Worm (Caenorhabditis elegans) whole organism, young adult: ENCODE results near the gene gstk-1.
A peak's percentile ranks its signal among the peaks of the same experiment; 100 is the strongest.

Experiments used
- B0019.2 ChIP-seq: fragments of 200-800 bp; sonication (Bioruptor generic); conservative IDR thresholded peaks from 2 replicates; pipeline ENCODE4 v1.3.6; 2022; ENCODE audit warnings: missing genetic modification reagents, missing genetic modification characterization, missing compliant biosample characterization
- F23B12.7 ChIP-seq: sonication (generic microtip); optimal IDR thresholded peaks from 2 replicates; lab custom pipeline; 2017; ENCODE audit warnings: missing genetic modification characterization, mild to moderate bottlenecking, missing compliant biosample characterization, antibody characterized with exemption, moderate library complexity; ENCODE audit not compliant: insufficient read depth
- F33H1.4 ChIP-seq: fragments of 200-800 bp; sonication (Bioruptor generic); IDR thresholded peaks from 2 replicates; pipeline ENCODE4 v1.3.6; 2022; ENCODE audit warnings: missing genetic modification reagents, missing genetic modification characterization, missing compliant biosample characterization
- F37B4.10 ChIP-seq: fragments of 200-800 bp; sonication (Bioruptor generic); IDR thresholded peaks from 2 replicates; pipeline ENCODE4 v1.3.6; 2022; ENCODE audit warnings: missing genetic modification characterization, missing compliant biosample characterization
- K12H6.12 ChIP-seq: fragments of 200-800 bp; sonication (Bioruptor generic); optimal IDR thresholded peaks from 2 replicates; lab custom pipeline; 2018; ENCODE audit warnings: mild to moderate bottlenecking, missing genetic modification characterization, missing compliant biosample characterization
- T07F8.4 ChIP-seq: sonication (generic microtip); optimal IDR thresholded peaks from 2 replicates; lab custom pipeline; 2016; ENCODE audit warnings: mild to moderate bottlenecking, missing genetic modification characterization, moderate library complexity, missing compliant biosample characterization
- Y67H2A.10 ChIP-seq: fragments of 200-800 bp; sonication (Bioruptor generic); conservative IDR thresholded peaks from 2 replicates; pipeline ENCODE4 v1.3.6; 2022; ENCODE audit warnings: missing genetic modification reagents, missing genetic modification characterization, missing compliant biosample characterization
- ama-1 ChIP-seq, 3 experiments: fragments of 150-350 bp in 1 of 3; sonication (generic microtip) in 2 of 3; optimal IDR thresholded peaks; 2 replicates each; lab custom pipeline; 2014 to 2018; ENCODE audit warnings: missing biosample characterization in 2 of 3, missing genetic modification characterization in 2 of 3, missing genetic modification reagents in 2 of 3
- athp-1 ChIP-seq: sonication (generic microtip); optimal IDR thresholded peaks from 2 replicates; lab custom pipeline; 2017; ENCODE audit warnings: mild to moderate bottlenecking, missing genetic modification characterization, missing compliant biosample characterization
- attf-5 ChIP-seq: fragments of 200-800 bp; sonication (Bioruptor generic); optimal IDR thresholded peaks from 2 replicates; lab custom pipeline; 2018; ENCODE audit warnings: mild to moderate bottlenecking, missing genetic modification characterization, missing compliant biosample characterization
- bed-1 ChIP-seq: fragments of 200-800 bp; sonication (Bioruptor generic); IDR thresholded peaks from 2 replicates; pipeline ENCODE4 v1.3.6; 2022; ENCODE audit warnings: missing genetic modification reagents, missing genetic modification characterization, missing compliant biosample characterization
- ccch-3 ChIP-seq: fragments of 200-800 bp; sonication (Bioruptor generic); optimal IDR thresholded peaks from 2 replicates; lab custom pipeline; 2018; ENCODE audit warnings: mild to moderate bottlenecking, missing genetic modification characterization, missing compliant biosample characterization
- cebp-2 ChIP-seq: fragments of 200-800 bp; sonication (Bioruptor generic); IDR thresholded peaks from 2 replicates; pipeline ENCODE4 v1.3.6; 2022; ENCODE audit warnings: missing genetic modification characterization, missing compliant biosample characterization
- dpl-1 ChIP-seq: fragments of 150-350 bp; optimal IDR thresholded peaks from 2 replicates; lab custom pipeline; 2014; ENCODE audit warnings: missing biosample characterization, missing genetic modification reagents, missing genetic modification characterization
- efl-1 ChIP-seq: fragments of 150-350 bp; optimal IDR thresholded peaks from 2 replicates; lab custom pipeline; 2014; ENCODE audit warnings: missing biosample characterization, missing genetic modification reagents, missing genetic modification characterization
- fkh-3 ChIP-seq: sonication (generic microtip); optimal IDR thresholded peaks from 2 replicates; lab custom pipeline; 2016; ENCODE audit warnings: mild to moderate bottlenecking, missing genetic modification characterization, missing compliant biosample characterization
- gei-17 ChIP-seq: fragments of 200-800 bp; sonication (Bioruptor generic); optimal IDR thresholded peaks from 2 replicates; lab custom pipeline; 2018; ENCODE audit warnings: mild to moderate bottlenecking, missing genetic modification characterization, missing compliant biosample characterization
- hmg-1.2 ChIP-seq: fragments of 200-800 bp; sonication (Bioruptor generic); IDR thresholded peaks from 2 replicates; pipeline ENCODE4 v1.3.6; 2022; ENCODE audit warnings: missing genetic modification reagents, missing genetic modification characterization, missing compliant biosample characterization
- lin-35 ChIP-seq, 3 experiments: fragments of 150-350 bp in 2 of 3; sonication (generic microtip) in 1 of 3; optimal IDR thresholded peaks; 2 replicates each; lab custom pipeline; 2014 to 2018; ENCODE audit warnings: missing biosample characterization in 3 of 3, missing genetic modification characterization in 3 of 3, missing genetic modification reagents in 3 of 3
- lin-40 ChIP-seq: sonication (generic microtip); optimal IDR thresholded peaks from 2 replicates; lab custom pipeline; 2016; ENCODE audit warnings: missing genetic modification characterization, mild to moderate bottlenecking, missing compliant biosample characterization, missing genotype, missing genetic modification reagents
- lin-54 ChIP-seq: fragments of 200-800 bp; sonication (Bioruptor generic); optimal IDR thresholded peaks from 2 replicates; lab custom pipeline; 2018; ENCODE audit warnings: mild to moderate bottlenecking, missing genetic modification characterization, missing compliant biosample characterization
- lir-1 ChIP-seq: fragments of 200-800 bp; sonication (Bioruptor generic); conservative IDR thresholded peaks from 2 replicates; pipeline ENCODE4 v1.3.6; 2022; ENCODE audit warnings: missing genetic modification reagents, missing genetic modification characterization, missing compliant biosample characterization
- madf-8 ChIP-seq: fragments of 200-800 bp; sonication (Bioruptor generic); conservative IDR thresholded peaks from 2 replicates; pipeline ENCODE4 v1.3.6; 2022; ENCODE audit warnings: missing genetic modification reagents, missing genetic modification characterization, missing compliant biosample characterization
- mcd-1 ChIP-seq: fragments of 200-800 bp; sonication (Bioruptor generic); IDR thresholded peaks from 2 replicates; pipeline ENCODE4 v1.3.6; 2022; ENCODE audit warnings: missing genetic modification reagents, missing genetic modification characterization, missing compliant biosample characterization
- mel-28 ChIP-seq: sonication (generic microtip); optimal IDR thresholded peaks from 2 replicates; lab custom pipeline; 2016; ENCODE audit warnings: borderline replicate concordance, mild to moderate bottlenecking, missing genetic modification characterization, missing compliant biosample characterization
- mxl-1 ChIP-seq: sonication (generic microtip); optimal IDR thresholded peaks from 2 replicates; lab custom pipeline; 2016; ENCODE audit warnings: missing genetic modification characterization, missing compliant biosample characterization
- nhr-27 ChIP-seq: fragments of 200-800 bp; sonication (Bioruptor generic); optimal IDR thresholded peaks from 2 replicates; lab custom pipeline; 2018; ENCODE audit warnings: mild to moderate bottlenecking, missing genetic modification characterization, moderate library complexity, missing compliant biosample characterization
- rpc-1 ChIP-seq, 2 experiments: fragments of 150-350 bp in 1 of 2; sonication (generic microtip) in 1 of 2; optimal IDR thresholded peaks; 2 replicates each; lab custom pipeline; 2014 to 2018; ENCODE audit warnings: missing biosample characterization in 1 of 2, missing genetic modification characterization in 1 of 2, missing genetic modification reagents in 1 of 2, missing genotype in 1 of 2
- sdz-38 ChIP-seq: sonication (generic microtip); optimal IDR thresholded peaks from 2 replicates; lab custom pipeline; 2016; ENCODE audit warnings: missing genotype, missing genetic modification characterization, missing compliant biosample characterization
- snpc-3.4 ChIP-seq: sonication (generic microtip); optimal IDR thresholded peaks from 2 replicates; lab custom pipeline; 2017; ENCODE audit warnings: missing genetic modification characterization, mild to moderate bottlenecking, missing compliant biosample characterization, antibody characterized with exemption, moderate library complexity, missing genotype, missing genetic modification reagents
- snpc-4 ChIP-seq, 5 experiments: fragments of 150-350 bp in 1 of 5; sonication (generic microtip) in 4 of 5; optimal IDR thresholded peaks; 2 replicates each; lab custom pipeline; 2014 to 2018; ENCODE audit warnings: missing genetic modification characterization in 5 of 5, missing biosample characterization in 3 of 5, antibody characterized with exemption in 2 of 5, mild to moderate bottlenecking in 2 of 5, missing compliant biosample characterization in 2 of 5, missing genotype in 2 of 5, moderate library complexity in 2 of 5, missing genetic modification reagents in 1 of 5

Gene gstk-1

DNA sequence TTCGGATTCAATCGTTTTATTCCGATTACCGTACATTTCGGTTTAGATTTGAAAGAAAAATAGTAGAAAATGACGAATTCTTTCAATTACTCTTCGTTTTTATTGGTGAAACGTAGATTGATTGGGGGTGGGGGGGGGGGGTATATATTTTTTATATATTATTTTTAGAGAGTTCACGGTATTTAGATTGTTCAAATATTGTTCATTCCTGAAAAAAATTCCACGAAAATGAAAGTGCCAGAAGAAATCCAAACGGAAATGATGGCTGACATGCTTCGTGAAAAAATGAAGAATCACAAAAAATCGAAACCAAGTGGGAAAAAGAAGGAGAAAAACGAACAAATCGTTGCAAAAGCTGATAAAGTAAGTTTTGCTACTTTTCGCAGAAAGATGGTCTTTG lies 43.9 kb downstream of the gstk-1 start, which contains the start of the genes Y53C12A.8 and Y53C12A.7:
Gene Y53C12A.8, minus strand, starts transcription at position 101 of the 400 bp plus-strand sequence.
Gene Y53C12A.7, plus strand, starts transcription at position 181 of the 400 bp plus-strand sequence.
- TF ChIP-seq nhr-27 (tag; lab: Kevin White, UChicago) (no peak), F37B4.10 (no peak), lin-40 (no peak), attf-5 (GFP tag; lab: Kevin White, UChicago) (no peak), fkh-3 (no peak), cebp-2 (GFP tag; lab: Robert Waterston, UW) (no peak), mxl-1 (no peak), mel-28 (tag; lab: Kevin White, UChicago) (no peak), snpc-4 (GFP tag; optimal IDR thresholded peaks at IDR 0.05; lab: Kevin White, UChicago) (no peak), snpc-4 (tag; optimal IDR thresholded peaks at IDR 0.05; lab: Kevin White, UChicago) (no peak), ccch-3 (GFP tag; lab: Kevin White, UChicago) (no peak), Y67H2A.10 (GFP tag; lab: Robert Waterston, UW) (no peak), K12H6.12 (tag; lab: Kevin White, UChicago) (no peak), lir-1 (GFP tag; lab: Robert Waterston, UW) (no peak)

DNA sequence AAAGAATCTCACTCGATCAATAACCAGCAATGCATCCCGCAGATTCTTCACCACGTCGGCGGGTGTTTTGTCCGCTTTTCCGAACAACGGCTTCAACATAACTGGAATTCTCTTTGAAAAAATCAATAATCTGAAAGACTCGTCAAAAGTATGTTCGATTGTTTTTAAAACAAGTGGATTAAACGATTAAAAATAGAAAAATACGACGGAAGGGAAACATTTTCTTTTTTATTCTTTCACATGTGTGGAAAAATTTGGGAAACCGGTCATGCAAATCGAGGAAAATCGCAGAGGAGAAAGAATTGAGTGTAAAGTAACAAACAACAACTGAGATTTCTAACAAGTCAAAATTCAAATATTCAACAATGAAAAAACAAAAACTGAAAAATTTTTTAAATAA lies 47.1 kb downstream of the gstk-1 start, which contains the start of gene mop-25.2:
Gene mop-25.2, minus strand, starts transcription at position 101 of the 400 bp plus-strand sequence.
- no peak for TF ChIP-seq ama-1 (optimal IDR thresholded peaks at IDR 0.05; lab: Kevin White, UChicago)
- peak in 1 of 2 experiments; percentile 10 for TF ChIP-seq ama-1 (GFP tag; optimal IDR thresholded peaks at IDR 0.05; lab: Kevin White, UChicago)
- TF ChIP-seq mel-28 (tag; lab: Kevin White, UChicago): no peak

DNA sequence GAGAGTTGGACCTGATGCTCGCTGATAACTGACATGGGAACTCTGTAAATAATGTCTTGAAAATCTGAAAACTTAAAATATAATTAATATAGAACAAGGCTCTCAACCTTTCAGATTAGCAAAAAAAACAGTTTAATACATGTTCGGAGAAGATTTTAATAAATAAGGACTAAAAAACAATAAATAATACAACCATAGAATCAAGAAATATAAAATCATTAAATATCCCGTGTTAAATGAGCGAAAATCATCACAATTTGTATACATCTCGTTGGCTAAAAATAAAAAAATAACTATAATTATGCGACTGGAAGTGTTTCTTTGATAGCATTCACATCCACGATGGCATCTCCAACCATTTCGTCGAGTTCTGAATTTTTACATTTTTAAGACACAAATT lies 48.2 kb downstream of the gstk-1 start, which contains the start of gene Y53C12A.10:
Gene Y53C12A.10, minus strand, starts transcription at position 101 of the 400 bp plus-strand sequence.
- TF ChIP-seq rpc-1 (optimal IDR thresholded peaks at IDR 0.05; lab: Kevin White, UChicago) (no peak), rpc-1 (tag; optimal IDR thresholded peaks at IDR 0.05; lab: Kevin White, UChicago) (no peak), efl-1 (GFP tag; lab: Kevin White, UChicago) (no peak), ama-1 (optimal IDR thresholded peaks at IDR 0.05; lab: Kevin White, UChicago) (no peak), ama-1 (GFP tag; optimal IDR thresholded peaks at IDR 0.05; lab: Kevin White, UChicago) (peak in 1 of 2 experiments; percentile 10)

DNA sequence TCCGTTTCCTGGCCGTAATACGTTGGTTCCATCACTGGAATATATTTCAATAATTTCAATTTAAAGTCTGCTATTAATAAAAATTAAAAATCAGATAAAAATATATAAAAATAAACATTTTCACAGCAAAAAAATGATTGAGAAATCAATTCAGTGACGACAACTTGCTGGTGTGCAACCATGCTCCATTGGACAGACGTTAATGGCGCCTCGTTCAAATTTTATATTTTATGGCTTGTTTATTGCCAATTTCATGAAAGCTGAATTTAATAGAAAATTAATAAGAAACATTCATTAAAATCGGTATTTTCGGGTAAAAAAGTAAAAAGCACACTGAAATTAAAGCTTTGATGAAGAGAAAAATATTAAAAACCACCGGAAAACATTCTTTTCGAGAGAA lies 49.7 kb downstream of the gstk-1 start, which contains the start of gene Y53C12A.3:
Gene Y53C12A.3, minus strand, starts transcription at position 34 of the 400 bp plus-strand sequence.
- TF ChIP-seq athp-1 (no peak), efl-1 (GFP tag; lab: Kevin White, UChicago) (peak; percentile 43), F23B12.7 (tag; lab: Kevin White, UChicago) (peak; percentile 32), F33H1.4 (no peak), T07F8.4 (tag; lab: Kevin White, UChicago) (no peak), gei-17 (no peak), mcd-1 (GFP tag; lab: Robert Waterston, UW) (peak; percentile 78), snpc-3.4 (no peak), bed-1 (no peak), dpl-1 (GFP tag; lab: Kevin White, UChicago) (peak; percentile 8), lin-54 (GFP tag; lab: Kevin White, UChicago) (peak; percentile 79), sdz-38 (tag; lab: Kevin White, UChicago) (no peak), madf-8 (GFP tag; lab: Robert Waterston, UW) (no peak), lin-35 (GFP tag; optimal IDR thresholded peaks at IDR 0.05; lab: Kevin White, UChicago) (peak in 1 of 3 experiments; percentile 72), B0019.2 (no peak), hmg-1.2 (GFP tag; lab: Robert Waterston, UW) (no peak)
